Fruit fly (Drosophila melanogaster) whole organism, wandering third instar larva: ENCODE data around the gene PGRP-SB2.

Experiments used
- Abd-B ChIP-seq: fragments of >200 bp; optimal IDR thresholded peaks from 2 replicates; lab custom pipeline; 2017; ENCODE audit warnings: missing biosample characterization, missing genetic modification characterization
- CG32264 ChIP-seq: fragments of 200-800 bp; sonication (Bioruptor generic); optimal IDR thresholded peaks from 2 replicates; lab custom pipeline; 2016; ENCODE audit warnings: missing biosample characterization, missing genetic modification characterization
- CG9705 ChIP-seq: fragments of 200-800 bp; sonication (Bioruptor generic); optimal IDR thresholded peaks from 2 replicates; lab custom pipeline; 2018; ENCODE audit warnings: missing biosample characterization, mild to moderate bottlenecking, missing genetic modification characterization
- CrebA ChIP-seq: fragments of 200-800 bp; sonication (Bioruptor generic); optimal IDR thresholded peaks from 2 replicates; lab custom pipeline; 2016; ENCODE audit warnings: missing biosample characterization, mild to moderate bottlenecking, missing genetic modification characterization, borderline replicate concordance
- Dfd ChIP-seq: fragments of >200 bp; optimal IDR thresholded peaks from 2 replicates; lab custom pipeline; 2017; ENCODE audit warnings: missing biosample characterization, missing genetic modification characterization
- Dif ChIP-seq: fragments of 200-275, 200-300 bp; sonication (Bioruptor generic); optimal IDR thresholded peaks from 2 replicates; lab custom pipeline; 2018; ENCODE audit warnings: missing biosample characterization, missing genetic modification characterization; ENCODE audit not compliant: partially characterized antibody
- GATAd ChIP-seq: sonication (Bioruptor generic); optimal IDR thresholded peaks from 2 replicates; lab custom pipeline; 2016; ENCODE audit warnings: missing biosample characterization, missing genetic modification characterization
- HLH106 ChIP-seq: fragments of 200-800 bp; optimal IDR thresholded peaks from 3 replicates; lab custom pipeline; 2019; ENCODE audit warnings: missing biosample characterization, mild to moderate bottlenecking, missing genetic modification characterization, moderate library complexity
- Hnf4 ChIP-seq: fragments of 200-800 bp; sonication (Bioruptor generic); optimal IDR thresholded peaks from 2 replicates; lab custom pipeline; 2016; ENCODE audit warnings: missing biosample characterization, mild to moderate bottlenecking, missing genetic modification characterization
- Hr78 ChIP-seq: fragments of >200 bp; optimal IDR thresholded peaks from 2 replicates; lab custom pipeline; 2017; ENCODE audit warnings: missing biosample characterization, missing genetic modification characterization
- Hr83 ChIP-seq: fragments of 200-300 bp; sonication (Bioruptor generic); optimal IDR thresholded peaks from 2 replicates; lab custom pipeline; 2016; ENCODE audit warnings: missing biosample characterization, mild to moderate bottlenecking, missing genetic modification characterization, moderate library complexity; ENCODE audit not compliant: poor library complexity, severe bottlenecking
- Jra ChIP-seq: sonication (Bioruptor generic); optimal IDR thresholded peaks from 2 replicates; lab custom pipeline; 2016; ENCODE audit warnings: missing biosample characterization, missing genetic modification characterization
- Mio ChIP-seq: sonication (Bioruptor generic); optimal IDR thresholded peaks from 2 replicates; lab custom pipeline; 2016; ENCODE audit warnings: missing biosample characterization, missing genetic modification characterization
- Myc ChIP-seq: fragments of >200 bp; optimal IDR thresholded peaks from 2 replicates; lab custom pipeline; 2017
- N ChIP-seq: fragments of >200 bp; optimal IDR thresholded peaks from 2 replicates; lab custom pipeline; 2018; ENCODE audit warnings: missing biosample characterization, missing external identifiers, missing genetic modification characterization
- OdsH ChIP-seq: fragments of 200-800 bp; sonication (Bioruptor generic); optimal IDR thresholded peaks from 2 replicates; lab custom pipeline; 2016; ENCODE audit warnings: missing biosample characterization, mild to moderate bottlenecking, missing genetic modification characterization
- Rel ChIP-seq, 2 experiments: fragments of 200-800 bp; sonication (Bioruptor generic) in 1 of 2; optimal IDR thresholded peaks; 2 replicates in 1 of 2; 3 replicates in 1 of 2; lab custom pipeline; 2016 to 2019; ENCODE audit warnings: mild to moderate bottlenecking in 2 of 2, missing biosample characterization in 2 of 2, missing genetic modification characterization in 2 of 2, moderate library complexity in 1 of 2
- Sp1 ChIP-seq: fragments of 200-800 bp; sonication (Bioruptor generic); optimal IDR thresholded peaks from 3 replicates; lab custom pipeline; 2019; ENCODE audit warnings: missing biosample characterization, mild to moderate bottlenecking, missing genetic modification characterization, moderate library complexity
- Vsx2 ChIP-seq: fragments of 200-300, 225-300 bp; sonication (Bioruptor generic); optimal IDR thresholded peaks from 2 replicates; lab custom pipeline; 2018; ENCODE audit warnings: missing biosample characterization, missing genetic modification characterization; ENCODE audit not compliant: partially characterized antibody
- br ChIP-seq: fragments of 200-800 bp; sonication (Bioruptor generic); optimal IDR thresholded peaks from 2 replicates; lab custom pipeline; 2016; ENCODE audit warnings: missing biosample characterization, missing genetic modification characterization
- brk ChIP-seq: fragments of 200-800 bp; sonication (Bioruptor generic); optimal IDR thresholded peaks from 2 replicates; lab custom pipeline; 2016; ENCODE audit warnings: missing biosample characterization, mild to moderate bottlenecking, missing genetic modification characterization
- dl ChIP-seq, 2 experiments: fragments of 175-275, 200-275 bp in 1 of 2; fragments of 200-275 bp in 1 of 2; sonication (Bioruptor generic); optimal IDR thresholded peaks; lab custom pipeline; 2018; ENCODE audit warnings: mild to moderate bottlenecking in 2 of 2, missing biosample characterization in 2 of 2, missing genetic modification characterization in 2 of 2, moderate library complexity in 2 of 2; ENCODE audit not compliant: partially characterized antibody in 2 of 2, insufficient read depth in 1 of 2
- dmrt93B ChIP-seq: fragments of 200-800 bp; sonication (Bioruptor generic); optimal IDR thresholded peaks from 2 replicates; lab custom pipeline; 2018; ENCODE audit warnings: missing biosample characterization, mild to moderate bottlenecking, missing genetic modification characterization
- dsf ChIP-seq: sonication (Bioruptor generic); optimal IDR thresholded peaks from 2 replicates; lab custom pipeline; 2016; ENCODE audit warnings: missing biosample characterization, missing genetic modification characterization, borderline replicate concordance
- ey ChIP-seq: fragments of 200-800 bp; sonication (Bioruptor generic); optimal IDR thresholded peaks from 2 replicates; lab custom pipeline; 2016; ENCODE audit warnings: missing biosample characterization, missing genetic modification characterization
- foxo ChIP-seq, 2 experiments: fragments of 200-800 bp; sonication (Bioruptor generic); optimal IDR thresholded peaks; 2 replicates in 1 of 2; 3 replicates in 1 of 2; lab custom pipeline; 2016 to 2017; ENCODE audit warnings: missing biosample characterization in 2 of 2, missing genetic modification characterization in 2 of 2
- fru ChIP-seq: fragments of 200-800 bp; sonication (Bioruptor generic); optimal IDR thresholded peaks from 3 replicates; lab custom pipeline; 2016; ENCODE audit warnings: missing biosample characterization, mild to moderate bottlenecking, missing genetic modification characterization
- h ChIP-seq: fragments of 200-800 bp; sonication (Bioruptor generic); optimal IDR thresholded peaks from 3 replicates; lab custom pipeline; 2016; ENCODE audit warnings: missing biosample characterization, mild to moderate bottlenecking, missing genetic modification characterization
- jim ChIP-seq: fragments of 175-275, 200-325 bp; sonication (Bioruptor generic); optimal IDR thresholded peaks from 2 replicates; lab custom pipeline; 2016; ENCODE audit warnings: missing biosample characterization, mild to moderate bottlenecking, missing genetic modification characterization
- lola ChIP-seq: fragments of >200 bp; optimal IDR thresholded peaks from 2 replicates; lab custom pipeline; 2017; ENCODE audit warnings: missing biosample characterization, missing genetic modification characterization
- pan ChIP-seq: fragments of >200 bp; optimal IDR thresholded peaks from 2 replicates; lab custom pipeline; 2017
- psq ChIP-seq: fragments of 200-800 bp; sonication (Bioruptor generic); optimal IDR thresholded peaks from 3 replicates; lab custom pipeline; 2017; ENCODE audit warnings: missing biosample characterization, mild to moderate bottlenecking, missing genetic modification characterization, moderate library complexity
- rgr ChIP-seq: fragments of 200-800 bp; sonication (Bioruptor generic); optimal IDR thresholded peaks from 3 replicates; lab custom pipeline; 2016; ENCODE audit warnings: missing biosample characterization, mild to moderate bottlenecking, missing genetic modification characterization
- sage ChIP-seq: fragments of 200-800 bp; sonication (Bioruptor generic); optimal IDR thresholded peaks from 2 replicates; lab custom pipeline; 2016; ENCODE audit warnings: missing biosample characterization, mild to moderate bottlenecking, missing genetic modification characterization
- sv ChIP-seq: fragments of 200-800 bp; sonication (Bioruptor generic); optimal IDR thresholded peaks from 3 replicates; lab custom pipeline; 2016; ENCODE audit warnings: missing biosample characterization, missing genetic modification characterization
- tai ChIP-seq: sonication (Bioruptor generic); optimal IDR thresholded peaks from 2 replicates; lab custom pipeline; 2016; ENCODE audit warnings: missing biosample characterization, missing genetic modification characterization
- usp ChIP-seq: fragments of >200 bp; optimal IDR thresholded peaks from 2 replicates; lab custom pipeline; 2017; ENCODE audit warnings: missing biosample characterization, missing genetic modification characterization
- woc ChIP-seq: sonication (Bioruptor generic); optimal IDR thresholded peaks from 2 replicates; lab custom pipeline; 2016; ENCODE audit warnings: missing biosample characterization, mild to moderate bottlenecking, missing genetic modification characterization

PGRP-SB2 gene

dm6 chr3L:16708738-16709350, 17.5 kb upstream of the PGRP-SB2 start:
- TF ChIP-seq dl (GFP tag; optimal IDR thresholded peaks at IDR 0.05; lab: Kevin White, UChicago; ENCODE audit: insufficient read depth in 1 of 2, partially characterized antibody in 2 of 2) (no peak), HLH106 (no peak), Rel (GFP tag; optimal IDR thresholded peaks at IDR 0.05; lab: Kevin White, UChicago) (no peak), Rel (tag; optimal IDR thresholded peaks at IDR 0.05; lab: Kevin White, UChicago) (peak; percentile 29)

DNA sequence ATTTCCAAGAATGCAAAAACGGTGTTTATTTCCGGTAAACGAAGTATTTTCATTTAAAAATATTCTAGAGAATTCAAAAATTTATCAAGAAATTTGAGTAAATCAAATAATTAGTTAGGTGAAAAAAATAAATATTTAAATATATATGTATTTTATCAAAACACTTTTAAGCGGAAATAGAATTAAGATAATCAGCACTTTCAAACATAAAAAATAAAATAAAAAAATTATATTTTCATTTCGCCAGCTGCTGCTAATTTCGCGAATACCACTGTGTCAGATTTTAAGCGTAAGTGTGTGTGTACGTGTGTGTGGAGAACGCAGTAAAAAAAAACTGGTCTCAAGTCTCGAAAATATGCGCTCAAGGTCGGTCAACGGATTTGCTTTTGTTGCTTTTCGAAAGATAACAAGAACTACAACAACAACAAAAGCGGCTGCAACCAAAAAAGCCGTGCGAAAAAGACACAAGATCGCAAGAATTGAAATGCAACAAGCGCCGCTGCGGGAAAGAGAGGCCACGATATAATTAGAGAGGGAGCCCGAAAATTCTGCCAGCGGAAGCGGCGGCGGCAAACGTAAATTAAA, 16.6 kb upstream of the PGRP-SB2 start:
- TF ChIP-seq dl (GFP tag; optimal IDR thresholded peaks at IDR 0.05; lab: Kevin White, UChicago; ENCODE audit: insufficient read depth in 1 of 2, partially characterized antibody in 2 of 2) (no peak), pan (lab: Kevin White, UChicago) (no peak), Rel (GFP tag; optimal IDR thresholded peaks at IDR 0.05; lab: Kevin White, UChicago) (no peak), Rel (tag; optimal IDR thresholded peaks at IDR 0.05; lab: Kevin White, UChicago) (no peak), Hr78 (no peak), N (GFP tag; lab: Kevin White, UChicago) (no peak), CrebA (GFP tag; lab: Kevin White, UChicago) (no peak), CG32264 (GFP tag; lab: Kevin White, UChicago) (no peak), usp (GFP tag; lab: Kevin White, UChicago) (no peak), dsf (GFP tag; lab: Kevin White, UChicago) (no peak), woc (GFP tag; lab: Kevin White, UChicago) (peak; percentile 16), Mio (GFP tag; lab: Kevin White, UChicago) (no peak), lola (GFP tag; lab: Kevin White, UChicago) (no peak), Abd-B (GFP tag; lab: Kevin White, UChicago) (no peak), Hr83 (GFP tag; lab: Kevin White, UChicago) (no peak), rgr (GFP tag; lab: Kevin White, UChicago) (peak; percentile 22), ey (GFP tag; lab: Kevin White, UChicago) (no peak), CG9705 (GFP tag; lab: Kevin White, UChicago) (no peak), Jra (GFP tag; lab: Kevin White, UChicago) (no peak), Dif (GFP tag; lab: Kevin White, UChicago) (no peak), sage (peak; percentile 13), OdsH (GFP tag; lab: Kevin White, UChicago) (peak; percentile 1), h (no peak), HLH106 (peak; percentile 43), GATAd (no peak), tai (no peak), Dfd (GFP tag; lab: Kevin White, UChicago) (no peak), Sp1 (no peak), Vsx2 (no peak), dmrt93B (GFP tag; lab: Kevin White, UChicago) (no peak), jim (peak; percentile 40), sv (GFP tag; lab: Kevin White, UChicago) (no peak), fru (no peak), Hnf4 (GFP tag; lab: Kevin White, UChicago) (peak; percentile 48), psq (GFP tag; lab: Kevin White, UChicago) (no peak), brk (peak; percentile 10), Myc (no peak), br (GFP tag; lab: Kevin White, UChicago) (no peak), foxo (GFP tag; optimal IDR thresholded peaks at IDR 0.05; lab: Kevin White, UChicago) (no peak)
